Fruit fly (Drosophila melanogaster) whole organism, pupa: ENCODE measurements around the gene meep.
A peak's percentile ranks its signal among the peaks of the same experiment; 100 is the strongest.

Experiments
- CG10348 ChIP-seq: fragments of 200-800 bp; sonication (Bioruptor generic); IDR thresholded peaks from 2 replicates; pipeline ENCODE4 v1.3.6; 2022; ENCODE audit warnings: missing biosample characterization, missing genetic modification characterization
- CG12605 ChIP-seq: fragments of 200-800 bp; sonication (Bioruptor generic); IDR thresholded peaks from 2 replicates; pipeline ENCODE4 v1.3.6; 2022; ENCODE audit warnings: missing biosample characterization, missing genetic modification characterization
- CG13204 ChIP-seq: fragments of 200-800 bp; sonication (Bioruptor generic); optimal IDR thresholded peaks from 2 replicates; lab custom pipeline; 2018; ENCODE audit warnings: missing biosample characterization, mild to moderate bottlenecking, missing genetic modification characterization, moderate library complexity
- CG14655 ChIP-seq: fragments of 200-800 bp; sonication (Bioruptor generic); optimal IDR thresholded peaks from 3 replicates; lab custom pipeline; 2017; ENCODE audit warnings: mild to moderate bottlenecking, missing biosample characterization, missing genetic modification reagents, missing genetic modification characterization
- CG15710 ChIP-seq: fragments of 200-800 bp; sonication (Bioruptor generic); optimal IDR thresholded peaks from 2 replicates; lab custom pipeline; 2018; ENCODE audit warnings: missing biosample characterization, mild to moderate bottlenecking, missing genetic modification characterization, moderate library complexity
- CG17806 ChIP-seq: fragments of 200-800 bp; sonication (Bioruptor generic); optimal IDR thresholded peaks from 2 replicates; lab custom pipeline; 2018; ENCODE audit warnings: missing biosample characterization, mild to moderate bottlenecking, missing genetic modification characterization, moderate library complexity
- CG32121 ChIP-seq: fragments of 200-800 bp; sonication (Bioruptor generic); IDR thresholded peaks from 2 replicates; pipeline ENCODE4 v1.3.6; 2022; ENCODE audit warnings: missing biosample characterization, missing genetic modification characterization
- CG34367 ChIP-seq: fragments of 200-800 bp; sonication (Bioruptor generic); optimal IDR thresholded peaks from 2 replicates; lab custom pipeline; 2018; ENCODE audit warnings: missing biosample characterization, mild to moderate bottlenecking, missing genetic modification characterization
- CG4496 ChIP-seq: fragments of 200-800 bp; sonication (Bioruptor generic); IDR thresholded peaks from 3 replicates; pipeline ENCODE4 v1.3.6; 2022; ENCODE audit warnings: missing biosample characterization, missing genetic modification characterization
- CG8159 ChIP-seq: fragments of 200-800 bp; sonication (Bioruptor generic); optimal IDR thresholded peaks from 3 replicates; lab custom pipeline; 2018; ENCODE audit warnings: missing biosample characterization, mild to moderate bottlenecking, missing genetic modification characterization, moderate library complexity
- CG8301 ChIP-seq: fragments of 200-800 bp; sonication (Bioruptor generic); optimal IDR thresholded peaks from 2 replicates; lab custom pipeline; 2018; ENCODE audit warnings: missing biosample characterization, mild to moderate bottlenecking, missing genetic modification characterization
- CG9948 ChIP-seq: fragments of 200-800 bp; sonication (Bioruptor generic); optimal IDR thresholded peaks from 2 replicates; lab custom pipeline; 2018; ENCODE audit warnings: missing biosample characterization, mild to moderate bottlenecking, missing genetic modification characterization, moderate library complexity
- D1 ChIP-seq: fragments of 200-800 bp; sonication (Bioruptor generic); optimal IDR thresholded peaks from 2 replicates; lab custom pipeline; 2018; ENCODE audit warnings: missing biosample characterization, mild to moderate bottlenecking, missing genetic modification characterization, moderate library complexity
- EcR ChIP-seq: fragments of 200-800 bp; sonication (Bioruptor generic); optimal IDR thresholded peaks from 3 replicates; lab custom pipeline; 2019; ENCODE audit warnings: missing biosample characterization, missing genetic modification characterization, mild to moderate bottlenecking, moderate library complexity, missing genetic modification reagents
- Ets98B ChIP-seq: fragments of 200-800 bp; sonication (Bioruptor generic); IDR thresholded peaks from 2 replicates; pipeline ENCODE4 v1.3.6; 2022; ENCODE audit warnings: missing biosample characterization, missing genetic modification characterization
- Pif1A ChIP-seq: fragments of 200-800 bp; sonication (Bioruptor generic); optimal IDR thresholded peaks from 3 replicates; lab custom pipeline; 2016; ENCODE audit warnings: missing biosample characterization, missing genetic modification characterization
- Pif1B ChIP-seq: fragments of 200-800 bp; sonication (Bioruptor generic); optimal IDR thresholded peaks from 3 replicates; lab custom pipeline; 2016; ENCODE audit warnings: missing biosample characterization, missing genetic modification characterization
- Snoo ChIP-seq: fragments of 200-800 bp; sonication (Bioruptor generic); optimal IDR thresholded peaks from 3 replicates; lab custom pipeline; 2017; ENCODE audit warnings: missing biosample characterization, mild to moderate bottlenecking, missing genetic modification characterization, inconsistent platforms
- fd96Ca ChIP-seq: fragments of 200-800 bp; sonication (Bioruptor generic); IDR thresholded peaks from 3 replicates; pipeline ENCODE4 v1.3.6; 2022; ENCODE audit warnings: missing biosample characterization, missing genetic modification characterization
- gl ChIP-seq: fragments of 200-800 bp; sonication (Bioruptor generic); optimal IDR thresholded peaks from 2 replicates; lab custom pipeline; 2018; ENCODE audit warnings: missing biosample characterization, mild to moderate bottlenecking, missing genetic modification characterization
- rn ChIP-seq: fragments of 200-800 bp; sonication (Bioruptor generic); IDR thresholded peaks from 2 replicates; pipeline ENCODE4 v1.3.6; 2022; ENCODE audit warnings: missing biosample characterization, missing genetic modification characterization

The meep gene

DNA sequence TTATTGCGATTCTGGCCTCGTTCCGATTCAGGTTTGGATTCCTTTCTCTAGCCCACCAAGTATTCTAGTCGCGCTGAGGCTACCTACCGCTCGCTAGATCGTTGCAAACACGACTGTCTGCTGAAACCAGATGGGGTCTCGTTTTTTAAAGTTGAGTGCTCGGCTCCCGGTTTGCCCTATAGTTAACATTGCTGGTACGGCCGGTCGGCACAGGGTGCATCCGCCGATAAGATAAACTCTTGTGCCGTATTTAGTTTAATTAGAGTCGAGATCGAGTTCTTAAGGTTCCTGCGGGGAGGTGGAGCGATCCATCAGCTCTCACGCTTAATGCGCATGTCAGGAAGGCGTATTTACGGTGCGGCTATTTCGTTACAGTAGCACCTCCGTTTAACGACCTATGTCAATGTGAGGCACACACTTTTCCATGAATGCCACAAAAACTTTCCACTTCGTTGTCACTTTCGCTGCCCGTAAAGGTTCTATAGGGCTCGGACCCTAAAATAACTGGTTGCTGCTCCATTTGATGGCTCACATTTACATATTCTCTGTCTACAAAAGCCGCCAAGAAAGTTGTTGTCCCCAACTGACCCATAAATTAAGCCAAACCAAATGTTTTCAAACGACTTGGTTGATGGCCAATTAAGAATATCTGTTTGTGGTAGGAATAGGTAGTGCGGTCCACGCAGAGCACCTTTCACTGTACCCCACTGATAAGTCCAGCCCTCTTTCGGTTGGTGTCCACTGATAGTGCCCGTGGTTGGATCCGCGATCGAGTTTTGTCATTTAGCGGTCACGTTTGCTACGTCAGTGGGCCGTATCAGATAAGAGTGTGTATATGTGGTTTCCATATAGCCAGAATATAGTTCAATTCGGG, 2.1 kb upstream of the meep start, which contains the start of gene CG9119:
TSS of gene CG9119 (minus strand) at position 122 of the 874 bp plus-strand sequence.
- no peak for TF ChIP-seq Ets98B (GFP tag; lab: Robert Waterston, UW)
- no peak for TF ChIP-seq D1 (tag; lab: Kevin White, UChicago)
- peak; percentile 8 for TF ChIP-seq CG17806 (tag; lab: Kevin White, UChicago)
- no peak for TF ChIP-seq Pif1B
- peak; percentile 82 for TF ChIP-seq EcR (GFP tag; lab: Kevin White, UChicago)
- TF ChIP-seq CG14655 = peak; percentile 51
- TF ChIP-seq Snoo (tag; lab: Kevin White, UChicago) = no peak
- no peak for TF ChIP-seq rn (GFP tag; lab: Robert Waterston, UW)
- TF ChIP-seq CG9948 (tag; lab: Kevin White, UChicago) = peak; percentile 30
- TF ChIP-seq CG15710 = peak; percentile 54
- peak; percentile 30 for TF ChIP-seq CG8301 (tag; lab: Kevin White, UChicago)
- TF ChIP-seq fd96Ca (GFP tag; lab: Robert Waterston, UW) = peak; percentile 38; the same call in 1 of the 3 replicates
- TF ChIP-seq gl (tag; lab: Kevin White, UChicago) = no peak
- TF ChIP-seq CG12605 (GFP tag; lab: Robert Waterston, UW) = no peak
- no peak for TF ChIP-seq CG4496 (GFP tag; lab: Robert Waterston, UW)
- no peak for TF ChIP-seq CG10348 (GFP tag; lab: Robert Waterston, UW)
- peak; percentile 6 for TF ChIP-seq Pif1A
- no peak for TF ChIP-seq CG32121 (GFP tag; lab: Robert Waterston, UW)
- peak; percentile 21 for TF ChIP-seq CG13204 (GFP tag; lab: Kevin White, UChicago)
- peak; percentile 55 for TF ChIP-seq CG8159
- no peak for TF ChIP-seq CG34367

DNA sequence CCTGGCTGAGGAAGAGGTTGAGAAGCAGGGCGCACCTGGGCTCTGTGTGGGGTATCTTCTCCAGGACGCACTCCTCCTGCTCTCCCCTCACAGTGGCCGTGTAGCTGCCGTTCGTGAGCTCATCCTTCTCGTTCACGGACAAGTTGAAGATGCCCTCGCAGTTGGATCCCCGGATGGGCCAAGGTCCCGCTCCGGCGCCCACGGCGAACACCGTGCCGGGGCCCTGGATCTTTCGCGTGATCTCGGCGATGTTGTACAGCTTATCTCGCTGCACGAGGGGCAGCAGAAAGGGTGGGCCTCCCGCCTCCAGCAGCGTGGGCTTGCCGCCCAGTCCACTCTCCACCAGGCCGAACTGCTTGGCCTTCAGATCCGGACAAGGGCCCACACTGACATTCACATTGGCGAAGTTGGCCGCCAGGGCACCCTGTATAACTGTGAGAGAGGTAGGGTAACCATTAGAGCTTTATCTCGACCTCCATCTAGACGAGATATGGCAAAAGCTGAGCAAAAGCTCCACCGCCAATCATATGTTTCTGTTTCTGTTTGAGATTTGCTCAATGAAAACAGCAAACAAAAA, 1.1 kb upstream of the meep start:
- TF ChIP-seq EcR (GFP tag; lab: Kevin White, UChicago) (no peak), Snoo (tag; lab: Kevin White, UChicago) (no peak), CG10348 (GFP tag; lab: Robert Waterston, UW) (no peak), CG9948 (tag; lab: Kevin White, UChicago) (no peak), CG4496 (GFP tag; lab: Robert Waterston, UW) (peak; percentile 52; the same call in 2 of the 3 replicates)

DNA sequence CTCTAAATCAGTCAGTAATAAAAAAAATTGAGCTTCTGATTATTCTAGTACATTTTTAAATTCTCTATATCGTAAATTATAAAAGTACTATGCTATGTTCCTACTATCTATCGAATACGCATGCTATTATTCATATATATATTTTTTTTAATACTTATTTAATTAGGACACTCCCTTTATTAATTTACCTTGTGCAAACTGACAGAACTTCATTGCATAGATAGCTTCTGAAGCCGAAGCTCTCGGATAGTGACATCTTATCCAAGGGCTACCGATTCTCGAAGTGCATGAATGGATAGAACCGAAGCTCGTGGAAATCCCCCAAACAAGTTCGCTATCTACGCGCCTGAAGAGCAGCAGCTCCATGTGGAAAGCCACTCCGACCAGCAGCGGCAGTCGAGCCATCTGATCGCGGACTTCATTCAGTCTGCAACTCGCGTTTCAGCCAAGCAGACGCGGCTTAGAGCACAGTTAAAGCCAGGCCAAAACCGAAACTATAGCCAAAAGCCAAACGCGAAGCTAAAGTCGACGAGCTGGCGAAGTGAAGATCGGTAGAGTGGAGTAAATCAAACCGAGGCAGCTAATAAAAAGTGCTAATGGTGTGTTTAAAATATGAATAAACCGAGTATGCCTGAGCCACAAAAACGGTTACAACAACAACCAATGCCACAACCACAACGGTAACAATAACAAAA, 2.3 kb downstream of the meep start, which contains the start of gene mwh:
TSS of gene mwh (plus strand) at position 430 of the 695 bp plus-strand sequence.
- no peak for TF ChIP-seq Snoo (tag; lab: Kevin White, UChicago)
- TF ChIP-seq CG14655 = peak; percentile 31
- TF ChIP-seq CG8301 (tag; lab: Kevin White, UChicago) = peak; percentile 41
- no peak for TF ChIP-seq CG9948 (tag; lab: Kevin White, UChicago)

DNA sequence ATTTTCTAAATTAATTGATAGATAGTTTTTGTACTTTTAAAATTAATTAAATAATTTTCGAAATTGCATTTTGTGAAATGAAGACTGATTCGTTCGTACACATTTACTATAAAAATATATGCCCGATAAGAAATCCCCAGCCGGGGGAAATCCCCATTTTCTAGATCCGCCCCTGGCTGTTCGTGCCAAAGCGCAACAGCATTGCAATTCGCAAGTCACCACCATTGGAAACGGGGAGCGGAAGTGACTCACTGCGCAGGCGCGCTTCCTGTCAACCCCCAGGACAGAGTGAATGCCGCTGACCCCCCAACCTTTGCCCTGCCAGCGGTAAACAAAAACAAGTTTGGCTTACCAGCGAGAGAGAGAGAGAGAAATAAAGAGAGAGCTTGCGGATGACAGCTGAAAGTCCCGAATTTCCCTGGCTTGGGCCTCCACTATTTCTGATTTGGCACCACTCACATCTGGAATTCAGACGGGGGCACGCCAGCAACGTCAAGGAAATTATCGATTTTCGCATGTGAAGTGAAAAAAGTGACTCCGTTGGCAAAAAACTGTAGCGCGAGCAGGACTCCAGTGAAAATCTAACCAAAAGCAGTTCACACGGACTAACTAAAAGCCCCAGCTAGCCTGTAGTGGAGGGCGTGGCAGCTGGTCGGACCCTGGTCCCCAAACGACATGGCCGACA, 6.8 kb downstream of the meep start, which contains the start of gene Aplip1:
TSS of gene Aplip1 (plus strand) at position 450 of the 685 bp plus-strand sequence.
- TF ChIP-seq CG8159 (no peak), Pif1A (no peak), CG14655 (no peak), CG4496 (GFP tag; lab: Robert Waterston, UW) (peak; percentile 39; the same call in 1 of the 3 replicates), fd96Ca (GFP tag; lab: Robert Waterston, UW) (0 out of 3 replicates have a peak, but pooled peaks have one; percentile 10), CG12605 (GFP tag; lab: Robert Waterston, UW) (peak; percentile 31; the same call in 1 of the 2 replicates)
- TF ChIP-seq, all 21 proteins: peak for 3

DNA sequence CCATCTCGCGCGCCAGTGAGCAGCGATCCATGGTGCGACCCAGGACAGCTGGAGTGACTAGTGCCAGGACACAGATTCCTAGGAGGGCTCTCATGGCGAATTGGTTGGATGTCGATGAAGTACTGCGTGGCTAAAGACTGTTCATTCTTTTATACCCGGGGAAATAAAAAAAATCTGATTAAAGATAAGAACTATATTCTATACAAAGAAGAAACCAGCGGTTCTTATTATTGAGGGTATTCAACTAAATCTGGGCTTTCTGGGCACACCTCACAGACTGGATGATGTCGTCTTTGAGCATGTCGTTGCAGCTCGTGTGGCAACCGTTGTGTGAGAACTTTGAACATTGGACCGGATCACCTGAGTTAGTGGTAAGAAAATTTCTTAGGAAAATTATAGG, 7.6 kb downstream of the meep start, which contains the start of gene LysX:
TSS of gene LysX (minus strand) at position 101 of the 400 bp plus-strand sequence.
- TF ChIP-seq CG10348 (GFP tag; lab: Robert Waterston, UW) = no peak
- no peak for TF ChIP-seq CG34367
- TF ChIP-seq Snoo (tag; lab: Kevin White, UChicago) = no peak
- TF ChIP-seq rn (GFP tag; lab: Robert Waterston, UW) = no peak
- TF ChIP-seq CG9948 (tag; lab: Kevin White, UChicago) = no peak
- TF ChIP-seq D1 (tag; lab: Kevin White, UChicago) = no peak
- TF ChIP-seq CG8159 = no peak
- TF ChIP-seq Pif1B = no peak
- no peak for TF ChIP-seq CG32121 (GFP tag; lab: Robert Waterston, UW)
- TF ChIP-seq CG13204 (GFP tag; lab: Kevin White, UChicago) = no peak
- TF ChIP-seq fd96Ca (GFP tag; lab: Robert Waterston, UW) = no peak
